Fruit fly (Drosophila melanogaster): ENCODE results near the gene PIG-P.
A peak's percentile ranks its signal among the peaks of the same experiment; 100 is the strongest.

PIG-P gene

dm6 chr3R:26055214-26055632, 2.8 kb downstream of the PIG-P start, which contains the start of gene Cmpk (continued):
- no peak for TF ChIP-seq fd59A (GFP tag; optimal IDR thresholded peaks at IDR 0.05)
- TF ChIP-seq fd85E (GFP tag; optimal IDR thresholded peaks at IDR 0.05) = peak; percentile 54
- TF ChIP-seq CG4318 (GFP tag; optimal IDR thresholded peaks at IDR 0.05) = no peak
- TF ChIP-seq achi (GFP tag; optimal IDR thresholded peaks at IDR 0.05) = peak; percentile 70
- TF ChIP-seq CG3919 (GFP tag; optimal IDR thresholded peaks at IDR 0.05) = peak; percentile 82
- no peak for TF ChIP-seq CG11902 (GFP tag; optimal IDR thresholded peaks at IDR 0.05)
- no peak for TF ChIP-seq CG6808 (GFP tag; optimal IDR thresholded peaks at IDR 0.05)
- TF ChIP-seq Hr4 (GFP tag; optimal IDR thresholded peaks at IDR 0.05) = no peak
- peak; percentile 93 for TF ChIP-seq CG6854 (GFP tag; optimal IDR thresholded peaks at IDR 0.05)
- TF ChIP-seq Eip75B (GFP tag; optimal IDR thresholded peaks at IDR 0.05) = no peak
- peak; percentile 69 for TF ChIP-seq topi (GFP tag; optimal IDR thresholded peaks at IDR 0.05)
- peak; percentile 74 for TF ChIP-seq Met (GFP tag; optimal IDR thresholded peaks at IDR 0.05)
- TF ChIP-seq CG7368 (GFP tag; optimal IDR thresholded peaks at IDR 0.05) = peak; percentile 60
- TF ChIP-seq CG31627 (GFP tag; optimal IDR thresholded peaks at IDR 0.05) = peak; percentile 32
- peak; percentile 63 for TF ChIP-seq OdsH (GFP tag; optimal IDR thresholded peaks at IDR 0.05)
- peak; percentile 78 for TF ChIP-seq net (GFP tag; optimal IDR thresholded peaks at IDR 0.05)
- TF ChIP-seq Sox102F (GFP tag; optimal IDR thresholded peaks at IDR 0.05) = no peak
- peak; percentile 55 for TF ChIP-seq lz (GFP tag; optimal IDR thresholded peaks at IDR 0.05)
- peak; percentile 2 for TF ChIP-seq CG32006 (GFP tag; optimal IDR thresholded peaks at IDR 0.05)
- peak; percentile 91 for TF ChIP-seq svp (GFP tag)
- TF ChIP-seq Eip93F (GFP tag; optimal IDR thresholded peaks at IDR 0.05) = no peak
- peak; percentile 95 for TF ChIP-seq Eip78C (GFP tag)
- peak; percentile 55; the same call in 1 of the 3 replicates for TF ChIP-seq CG8119 (GFP tag; IDR thresholded peaks at IDR 0.05)
- peak; percentile 59 for TF ChIP-seq acj6 (GFP tag; optimal IDR thresholded peaks at IDR 0.05)
- peak; percentile 84 for TF ChIP-seq esn (GFP tag; optimal IDR thresholded peaks at IDR 0.05)
- no peak for TF ChIP-seq Sox15 (GFP tag; optimal IDR thresholded peaks at IDR 0.05)
- no peak for TF ChIP-seq CG10669 (GFP tag; optimal IDR thresholded peaks at IDR 0.05)

DNA sequence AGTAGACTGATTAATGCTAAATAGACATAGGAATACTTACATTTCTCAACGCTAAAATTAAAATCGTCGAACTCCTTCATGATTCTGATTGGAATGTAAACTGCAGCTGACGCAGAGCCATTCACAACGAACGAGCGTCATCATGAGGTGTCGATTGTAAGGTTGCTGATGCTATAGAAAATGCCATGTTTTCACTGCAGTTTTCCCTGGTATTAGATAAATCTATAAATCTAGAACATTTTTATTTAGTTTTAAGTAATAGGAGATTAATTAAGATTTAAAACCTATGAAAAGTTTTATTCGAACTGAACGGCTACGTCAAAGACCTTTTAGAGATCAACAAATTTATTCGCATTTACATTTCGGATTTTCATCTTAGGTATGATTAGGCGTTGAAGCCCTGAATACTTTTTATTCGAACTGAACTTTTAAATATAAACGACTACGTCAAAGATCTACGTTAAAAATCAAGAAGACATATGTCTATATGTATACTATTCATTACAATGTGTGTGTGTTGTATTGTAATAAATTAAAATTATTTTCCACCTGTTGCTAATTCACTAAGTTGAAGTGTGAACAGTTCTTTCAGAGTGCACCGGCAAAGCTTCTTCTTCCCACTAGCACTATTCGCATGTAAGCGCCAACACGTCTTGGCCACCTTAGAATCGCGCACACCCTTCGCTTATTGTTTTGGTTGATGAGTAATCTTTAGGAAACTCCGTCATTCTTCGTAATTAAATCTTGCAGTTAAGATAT, 5.7 kb downstream of the PIG-P start, which contains the start of the genes Exo84 and Vps2:
Gene Exo84, minus strand, starts transcription at position 108 of the 759 bp plus-strand sequence.
Gene Vps2, plus strand, starts transcription at position 672 of the 759 bp plus-strand sequence.
- TF ChIP-seq CG10669 (GFP tag; optimal IDR thresholded peaks at IDR 0.05) (no peak), Blimp-1 (GFP tag; optimal IDR thresholded peaks at IDR 0.05) (no peak), cyc (GFP tag; optimal IDR thresholded peaks at IDR 0.05) (peak; percentile 46), eg (GFP tag; IDR thresholded peaks at IDR 0.05) (no peak), CG6792 (GFP tag; optimal IDR thresholded peaks at IDR 0.05) (peak; percentile 9), esn (GFP tag; optimal IDR thresholded peaks at IDR 0.05) (peak; percentile 67), Ets21C (GFP tag; optimal IDR thresholded peaks at IDR 0.05) (peak; percentile 39), CG11762 (GFP tag; optimal IDR thresholded peaks at IDR 0.05; ENCODE audit: insufficient read depth) (peak; percentile 28), CG11902 (GFP tag; optimal IDR thresholded peaks at IDR 0.05) (peak; percentile 2), Sox15 (GFP tag; optimal IDR thresholded peaks at IDR 0.05) (peak; percentile 73), Smox (GFP tag; optimal IDR thresholded peaks at IDR 0.05) (no peak), acj6 (GFP tag; optimal IDR thresholded peaks at IDR 0.05) (peak; percentile 59), lz (GFP tag; optimal IDR thresholded peaks at IDR 0.05) (peak; percentile 60), CG31627 (GFP tag; optimal IDR thresholded peaks at IDR 0.05) (peak; percentile 63), CG6854 (GFP tag; optimal IDR thresholded peaks at IDR 0.05) (no peak), Ets96B (tag; optimal IDR thresholded peaks at IDR 0.05) (no peak), Gug (GFP tag; IDR thresholded peaks at IDR 0.05) (0 out of 2 replicates have a peak, but pooled peaks have one; percentile 19), CG9139 (GFP tag; optimal IDR thresholded peaks at IDR 0.05) (no peak), dsx (GFP tag; optimal IDR thresholded peaks at IDR 0.05; ENCODE audit: poor library complexity, severe bottlenecking) (no peak), CG8119 (GFP tag; IDR thresholded peaks at IDR 0.05) (no peak), CG3032 (tag; optimal IDR thresholded peaks at IDR 0.05) (peak; percentile 61), salr (GFP tag; optimal IDR thresholded peaks at IDR 0.05) (peak in 1 of 2 experiments; percentile 23), CG16779 (tag; optimal IDR thresholded peaks at IDR 0.05) (no peak), Met (GFP tag; optimal IDR thresholded peaks at IDR 0.05) (no peak), Sox14 (GFP tag; optimal IDR thresholded peaks at IDR 0.05) (peak; percentile 48), Eip78C (GFP tag) (peak; percentile 70), Hr39 (GFP tag; optimal IDR thresholded peaks at IDR 0.05) (peak; percentile 69), dac (GFP tag; optimal IDR thresholded peaks at IDR 0.05) (no peak), topi (GFP tag; optimal IDR thresholded peaks at IDR 0.05) (peak; percentile 40), CG10631 (GFP tag; optimal IDR thresholded peaks at IDR 0.05) (peak; percentile 73)
